7 worm cellular contexts compared by ENCODE assay signal in genomic region chrII:5819655-5820054, ce11.
TF ChIP-seq lines count a peak whose summit lies in the region.

No protein-coding gene starts in this region.

TF ChIP-seq in whole organism, L1 larva, 84 proteins besides CTCF, POLR2A, EP300 and RAD21 (continues in another document):
- TF ChIP-seq ztf-11 (tag; optimal IDR thresholded peaks at IDR 0.05; lab: Kevin White, UChicago) = peak in 1 of 2 experiments; percentile 60
- no peak for TF ChIP-seq elt-3 (tag; optimal IDR thresholded peaks at IDR 0.05; lab: Kevin White, UChicago)
- TF ChIP-seq unc-130 (tag; optimal IDR thresholded peaks at IDR 0.05; lab: Kevin White, UChicago) = no peak
- TF ChIP-seq isw-1 (GFP tag; IDR thresholded peaks at IDR 0.05; lab: Robert Waterston, UW) = no peak
- TF ChIP-seq sptf-1 (tag; optimal IDR thresholded peaks at IDR 0.05; lab: Kevin White, UChicago) = no peak
- no peak for TF ChIP-seq unc-98 (GFP tag; IDR thresholded peaks at IDR 0.05; lab: Robert Waterston, UW)
- TF ChIP-seq nhr-84 (tag; optimal IDR thresholded peaks at IDR 0.05; lab: Kevin White, UChicago) = no peak
- TF ChIP-seq zip-4 (GFP tag; optimal IDR thresholded peaks at IDR 0.05; lab: Kevin White, UChicago) = no peak
- no peak for TF ChIP-seq hlh-17 (GFP tag; optimal IDR thresholded peaks at IDR 0.05; lab: Kevin White, UChicago; ENCODE audit: borderline replicate concordance)
- TF ChIP-seq fkh-4 (tag; optimal IDR thresholded peaks at IDR 0.05; lab: Kevin White, UChicago; ENCODE audit: borderline replicate concordance) = no peak
- peak; percentile 77 for TF ChIP-seq lir-3 (tag; optimal IDR thresholded peaks at IDR 0.05; lab: Kevin White, UChicago; ENCODE audit: poor library complexity)
- no peak for TF ChIP-seq ceh-8 (GFP tag; optimal IDR thresholded peaks at IDR 0.05; lab: Kevin White, UChicago)
- TF ChIP-seq C34B4.2 (tag; optimal IDR thresholded peaks at IDR 0.05; lab: Kevin White, UChicago) = no peak

TF ChIP-seq in whole organism, L2 larva, 48 proteins besides CTCF, POLR2A, EP300 and RAD21:
- TF ChIP-seq sma-3 (GFP tag; optimal IDR thresholded peaks at IDR 0.05; lab: Kevin White, UChicago) (peak; percentile 16), unc-55 (GFP tag; optimal IDR thresholded peaks at IDR 0.05; lab: Kevin White, UChicago) (peak; percentile 71), alr-1 (tag; optimal IDR thresholded peaks at IDR 0.05; lab: Kevin White, UChicago) (no peak), ztf-1 (GFP tag; conservative IDR thresholded peaks at IDR 0.05; lab: Robert Waterston, UW) (no peak), sma-9 (GFP tag; optimal IDR thresholded peaks at IDR 0.05; lab: Kevin White, UChicago) (peak; percentile 12), sma-9 (tag; optimal IDR thresholded peaks at IDR 0.05; lab: Kevin White, UChicago) (no peak), mbf-1 (tag; optimal IDR thresholded peaks at IDR 0.05; lab: Kevin White, UChicago) (no peak)

TF ChIP-seq in whole organism, L3 larva, 47 proteins besides CTCF, POLR2A, EP300 and RAD21:
- TF ChIP-seq elt-2 (tag; optimal IDR thresholded peaks at IDR 0.05; lab: Kevin White, UChicago) = peak; percentile 53
- TF ChIP-seq skn-1 (tag; optimal IDR thresholded peaks at IDR 0.05; lab: Kevin White, UChicago) = peak; percentile 16
- TF ChIP-seq ceh-16 (tag; optimal IDR thresholded peaks at IDR 0.05; lab: Kevin White, UChicago) = no peak
- peak; percentile 20 for TF ChIP-seq lin-15B (tag; optimal IDR thresholded peaks at IDR 0.05; lab: Kevin White, UChicago)
- TF ChIP-seq fkh-2 (tag; optimal IDR thresholded peaks at IDR 0.05; lab: Kevin White, UChicago) = no peak
- peak; percentile 39 for TF ChIP-seq pqm-1 (tag; optimal IDR thresholded peaks at IDR 0.05; lab: Kevin White, UChicago)
- TF ChIP-seq nhr-43 (tag; optimal IDR thresholded peaks at IDR 0.05; lab: Kevin White, UChicago; ENCODE audit: poor library complexity, severe bottlenecking) = peak; percentile 49

TF ChIP-seq in whole organism, L4 larva, 104 proteins besides CTCF, POLR2A, EP300 and RAD21 (continues in another document):
- TF ChIP-seq skn-1 (tag; optimal IDR thresholded peaks at IDR 0.05; lab: Kevin White, UChicago) = no peak
- TF ChIP-seq ctbp-1 (GFP tag; IDR thresholded peaks at IDR 0.05; lab: Robert Waterston, UW) = no peak
- TF ChIP-seq hlh-30 (tag; optimal IDR thresholded peaks at IDR 0.05; lab: Kevin White, UChicago; ENCODE audit: insufficient read depth) = no peak
- TF ChIP-seq ces-1 (GFP tag; optimal IDR thresholded peaks at IDR 0.05; lab: Kevin White, UChicago) = no peak
- TF ChIP-seq nhr-76 (tag; optimal IDR thresholded peaks at IDR 0.05; lab: Kevin White, UChicago) = no peak
- no peak for TF ChIP-seq mdl-1 (tag; optimal IDR thresholded peaks at IDR 0.05; lab: Kevin White, UChicago)
- TF ChIP-seq mes-2 (tag; optimal IDR thresholded peaks at IDR 0.05; lab: Kevin White, UChicago; ENCODE audit: poor library complexity, severe bottlenecking) = peak; percentile 97
- TF ChIP-seq ceh-20 (GFP tag; IDR thresholded peaks at IDR 0.05; lab: Robert Waterston, UW) = no peak
- peak; percentile 90 for TF ChIP-seq lin-38 (GFP tag; IDR thresholded peaks at IDR 0.05; lab: Robert Waterston, UW)
- TF ChIP-seq lin-1 (GFP tag; IDR thresholded peaks at IDR 0.05; lab: Robert Waterston, UW) = no peak
- TF ChIP-seq D1046.2 (GFP tag; IDR thresholded peaks at IDR 0.05; lab: Robert Waterston, UW) = no peak
- no peak for TF ChIP-seq mxl-3 (GFP tag; optimal IDR thresholded peaks at IDR 0.05; lab: Kevin White, UChicago)
- no peak for TF ChIP-seq ceh-82 (tag; optimal IDR thresholded peaks at IDR 0.05; lab: Kevin White, UChicago)
- TF ChIP-seq fos-1 (tag; optimal IDR thresholded peaks at IDR 0.05; lab: Kevin White, UChicago) = no peak
- no peak for TF ChIP-seq cey-2 (tag; optimal IDR thresholded peaks at IDR 0.05; lab: Kevin White, UChicago; ENCODE audit: borderline replicate concordance, insufficient read depth)
- TF ChIP-seq daf-16 (GFP tag; optimal IDR thresholded peaks at IDR 0.05; lab: Kevin White, UChicago) = no peak
- no peak for TF ChIP-seq daf-16 (tag; optimal IDR thresholded peaks at IDR 0.05; lab: Kevin White, UChicago)

TF ChIP-seq in whole organism, late embryonic, 69 proteins besides CTCF, POLR2A, EP300 and RAD21 (continues in another document):
- TF ChIP-seq hlh-30 (tag; optimal IDR thresholded peaks at IDR 0.05; lab: Kevin White, UChicago; ENCODE audit: insufficient read depth) (no peak), pha-2 (tag; optimal IDR thresholded peaks at IDR 0.05; lab: Kevin White, UChicago) (no peak), C08G9.2 (tag; optimal IDR thresholded peaks at IDR 0.05; lab: Kevin White, UChicago) (peak; percentile 68), unc-86 (tag; optimal IDR thresholded peaks at IDR 0.05; lab: Kevin White, UChicago) (no peak), che-1 (tag; optimal IDR thresholded peaks at IDR 0.05; lab: Kevin White, UChicago) (no peak), ceh-2 (tag; optimal IDR thresholded peaks at IDR 0.05; lab: Kevin White, UChicago) (peak; percentile 70), unc-3 (GFP tag; conservative IDR thresholded peaks at IDR 0.05; lab: Robert Waterston, UW) (no peak), unc-3 (tag; optimal IDR thresholded peaks at IDR 0.05; lab: Kevin White, UChicago) (no peak), sox-2 (GFP tag; IDR thresholded peaks at IDR 0.05; lab: Robert Waterston, UW) (no peak), ceh-31 (tag; optimal IDR thresholded peaks at IDR 0.05; lab: Kevin White, UChicago) (peak; percentile 71), fax-1 (tag; optimal IDR thresholded peaks at IDR 0.05; lab: Kevin White, UChicago) (no peak), tbx-7 (tag; optimal IDR thresholded peaks at IDR 0.05; lab: Kevin White, UChicago) (no peak), ceh-14 (tag; optimal IDR thresholded peaks at IDR 0.05; lab: Kevin White, UChicago) (peak; percentile 26), ceh-22 (tag; optimal IDR thresholded peaks at IDR 0.05; lab: Kevin White, UChicago) (no peak), ama-1 (optimal IDR thresholded peaks at IDR 0.05; lab: Kevin White, UChicago) (no peak), ahr-1 (tag; optimal IDR thresholded peaks at IDR 0.05; lab: Kevin White, UChicago) (no peak), madf-2 (tag; optimal IDR thresholded peaks at IDR 0.05; lab: Kevin White, UChicago) (no peak), ets-4 (tag; optimal IDR thresholded peaks at IDR 0.05; lab: Kevin White, UChicago) (peak; percentile 63)

TF ChIP-seq in whole organism, midembryonic, 9 proteins besides CTCF, POLR2A, EP300 and RAD21:
- TF ChIP-seq ztf-23 (GFP tag; IDR thresholded peaks at IDR 0.05; lab: Robert Waterston, UW) = 0 out of 2 replicates have a peak, but pooled peaks have one; percentile 48
- TF ChIP-seq ztf-29 (GFP tag; IDR thresholded peaks at IDR 0.05; lab: Robert Waterston, UW) = no peak
- peak; percentile 52; the same call in 1 of the 2 replicates for TF ChIP-seq flt-1 (GFP tag; IDR thresholded peaks at IDR 0.05; lab: Robert Waterston, UW)
- no peak for TF ChIP-seq med-1 (GFP tag; optimal IDR thresholded peaks at IDR 0.05; lab: Kevin White, UChicago; ENCODE audit: insufficient read depth)

TF ChIP-seq in whole organism, young adult, 124 proteins besides CTCF, POLR2A, EP300 and RAD21 (continues in another document):
- TF ChIP-seq nhr-80 (tag; optimal IDR thresholded peaks at IDR 0.05; lab: Kevin White, UChicago) (no peak), tbx-9 (tag; optimal IDR thresholded peaks at IDR 0.05; lab: Kevin White, UChicago; ENCODE audit: borderline replicate concordance) (no peak), D2030.7 (GFP tag; IDR thresholded peaks at IDR 0.05; lab: Robert Waterston, UW) (peak; percentile 51; the same call in 1 of the 2 replicates), egl-18 (GFP tag; IDR thresholded peaks at IDR 0.05; lab: Robert Waterston, UW) (no peak), mcd-1 (GFP tag; IDR thresholded peaks at IDR 0.05; lab: Robert Waterston, UW) (peak; percentile 82), akir-1 (GFP tag; optimal IDR thresholded peaks at IDR 0.05; lab: Kevin White, UChicago) (no peak), madf-6 (GFP tag; IDR thresholded peaks at IDR 0.05; lab: Robert Waterston, UW) (peak; percentile 53), aptf-2 (GFP tag; conservative IDR thresholded peaks at IDR 0.05; lab: Robert Waterston, UW) (0 out of 2 replicates have a peak, but pooled peaks have one; percentile 26), dox-1 (GFP tag; IDR thresholded peaks at IDR 0.05; lab: Robert Waterston, UW) (peak; percentile 70), tbp1 (GFP tag; optimal IDR thresholded peaks at IDR 0.05; lab: Kevin White, UChicago) (peak; percentile 20), lin-35 (GFP tag; optimal IDR thresholded peaks at IDR 0.05; lab: Kevin White, UChicago) (no peak), ceh-27 (GFP tag; optimal IDR thresholded peaks at IDR 0.05; lab: Kevin White, UChicago) (peak; percentile 29), Y56A3A.18 (GFP tag; IDR thresholded peaks at IDR 0.05; lab: Robert Waterston, UW) (no peak), bed-2 (GFP tag; IDR thresholded peaks at IDR 0.05; lab: Robert Waterston, UW) (0 out of 2 replicates have a peak, but pooled peaks have one; percentile 24), attf-5 (GFP tag; optimal IDR thresholded peaks at IDR 0.05; lab: Kevin White, UChicago) (peak; percentile 31), madf-8 (GFP tag; conservative IDR thresholded peaks at IDR 0.05; lab: Robert Waterston, UW) (peak; percentile 39; the same call in 1 of the 2 replicates), ZK185.1 (tag; optimal IDR thresholded peaks at IDR 0.05; lab: Kevin White, UChicago; ENCODE audit: poor library complexity, severe bottlenecking) (peak; percentile 34), ztf-28 (GFP tag; IDR thresholded peaks at IDR 0.05; lab: Robert Waterston, UW) (0 out of 2 replicates have a peak, but pooled peaks have one; percentile 61), let-526 (GFP tag; IDR thresholded peaks at IDR 0.05; lab: Robert Waterston, UW) (0 out of 2 replicates have a peak, but pooled peaks have one; percentile 14), attf-6 (GFP tag; IDR thresholded peaks at IDR 0.05; lab: Robert Waterston, UW) (0 out of 2 replicates have a peak, but pooled peaks have one; percentile 35), pbrm-1 (GFP tag; IDR thresholded peaks at IDR 0.05; lab: Robert Waterston, UW) (0 out of 2 replicates have a peak, but pooled peaks have one; percentile 41), lin-54 (GFP tag; optimal IDR thresholded peaks at IDR 0.05; lab: Kevin White, UChicago) (peak; percentile 15), him-1 (tag; optimal IDR thresholded peaks at IDR 0.05; lab: Kevin White, UChicago) (peak; percentile 40), F52B5.7 (tag; optimal IDR thresholded peaks at IDR 0.05; lab: Kevin White, UChicago) (no peak), Y95B8A.8 (GFP tag; IDR thresholded peaks at IDR 0.05; lab: Robert Waterston, UW) (0 out of 2 replicates have a peak, but pooled peaks have one; percentile 21), rec-8 (tag; optimal IDR thresholded peaks at IDR 0.05; lab: Kevin White, UChicago) (no peak), ceh-100 (GFP tag; IDR thresholded peaks at IDR 0.05; lab: Robert Waterston, UW) (peak; percentile 69), unc-130 (GFP tag; optimal IDR thresholded peaks at IDR 0.05; lab: Kevin White, UChicago) (peak; percentile 9), lsl-1 (GFP tag; optimal IDR thresholded peaks at IDR 0.05; lab: Kevin White, UChicago) (peak; percentile 58), rcor-1 (GFP tag; IDR thresholded peaks at IDR 0.05; lab: Robert Waterston, UW) (peak; percentile 68)
